Worm (Caenorhabditis elegans): ENCODE results near the gene Y59C2A.1.

DNA sequence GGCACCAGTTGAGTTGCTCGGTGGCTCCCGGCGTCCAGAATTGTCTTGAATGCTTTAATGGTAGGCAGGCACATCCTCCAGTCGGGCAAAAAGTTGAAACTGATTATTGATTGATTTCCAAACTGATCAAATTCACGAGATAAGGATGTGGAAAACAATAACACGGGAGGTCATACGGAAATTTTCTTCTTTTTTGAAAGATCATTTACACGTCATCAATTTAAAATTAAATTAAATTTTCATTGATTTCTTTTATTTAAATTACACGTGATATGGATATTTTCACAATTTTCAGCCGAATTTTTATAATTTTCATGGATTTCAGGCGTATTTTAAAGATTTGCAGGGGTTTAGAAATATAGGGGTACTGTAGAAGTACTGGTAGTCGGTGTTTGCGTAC lies 15.6 kb downstream of the Y59C2A.1 start, which contains the start of gene cbs-2:
- TF ChIP-seq Y105C5A.15 (GFP tag; IDR thresholded peaks at IDR 0.05) (no peak), unc-62 (GFP tag; optimal IDR thresholded peaks at IDR 0.05 in 1 of 2) (no peak), unc-62 (tag; optimal IDR thresholded peaks at IDR 0.05) (no peak), zag-1 (tag; optimal IDR thresholded peaks at IDR 0.05) (no peak), nhr-102 (tag; optimal IDR thresholded peaks at IDR 0.05) (no peak), php-3 (GFP tag; IDR thresholded peaks at IDR 0.05) (no peak), pqm-1 (tag; optimal IDR thresholded peaks at IDR 0.05) (no peak), nhr-11 (tag; optimal IDR thresholded peaks at IDR 0.05) (no peak), nhr-76 (tag; optimal IDR thresholded peaks at IDR 0.05) (no peak)
